Worm (Caenorhabditis elegans) whole organism, mixed stage, embryonic: ENCODE measurements around the gene T14G12.6.

ENCODE experiments used
- nhr-237 ChIP-seq: fragments of 150-350 bp; optimal IDR thresholded peaks from 2 replicates; lab custom pipeline; 2014; ENCODE audit warnings: missing biosample characterization, missing genetic modification characterization
- sptf-1 ChIP-seq: sonication (generic microtip); optimal IDR thresholded peaks from 2 replicates; lab custom pipeline; 2017; ENCODE audit warnings: mild to moderate bottlenecking, missing genetic modification characterization, moderate library complexity, missing compliant biosample characterization

- no peak for TF ChIP-seq sptf-1 (tag; lab: Kevin White, UChicago)
- TF ChIP-seq nhr-237 (tag; lab: Kevin White, UChicago): no peak
Measured at ce11 chrX:3711581-3712101, 47.6 kb downstream of the T14G12.6 start.
